Worm (Caenorhabditis elegans): ENCODE measurements around the gene nlp-11.

DNA sequence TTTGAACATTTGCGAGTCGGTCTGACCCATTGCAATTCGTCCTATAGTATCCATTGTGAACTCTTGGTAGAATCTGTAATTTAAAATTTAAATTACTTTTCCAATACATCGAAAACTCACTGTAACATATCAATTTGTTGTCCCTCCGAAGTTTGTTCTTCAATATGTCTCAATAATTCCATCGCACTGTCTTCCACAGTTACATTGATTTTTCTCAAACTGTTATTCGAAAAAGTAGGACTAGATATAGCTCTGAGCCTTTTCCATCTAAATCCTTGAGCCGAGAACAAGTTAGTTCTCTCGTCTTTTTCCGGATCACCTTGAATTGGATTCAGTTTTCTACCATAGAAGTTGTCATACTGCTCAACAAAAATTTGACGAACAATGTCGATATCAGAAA lies 29.6 kb downstream of the nlp-11 start:
- no peak for TF ChIP-seq him-1 (tag; optimal IDR thresholded peaks at IDR 0.05)
- no peak for TF ChIP-seq W03F9.2 (tag; optimal IDR thresholded peaks at IDR 0.05)
- TF ChIP-seq dao-5 (tag; optimal IDR thresholded peaks at IDR 0.05): no peak
